Worm (Caenorhabditis elegans): ENCODE results near the gene acd-3.

Gene acd-3

ce11 chrX:14809905-14810304 is 39.2 kb upstream of the acd-3 start:
- TF ChIP-seq pqm-1 (tag; optimal IDR thresholded peaks at IDR 0.05) (peak; percentile 57), ceh-9 (tag; optimal IDR thresholded peaks at IDR 0.05) (no peak), nhr-76 (tag; optimal IDR thresholded peaks at IDR 0.05) (no peak), mml-1 (tag; optimal IDR thresholded peaks at IDR 0.05) (peak; percentile 76), hmg-11 (tag; optimal IDR thresholded peaks at IDR 0.05) (no peak), ZK546.5 (tag; optimal IDR thresholded peaks at IDR 0.05) (no peak), snpc-4 (tag; optimal IDR thresholded peaks at IDR 0.05) (no peak), pha-4 (tag; optimal IDR thresholded peaks at IDR 0.05) (no peak), nhr-28 (tag; optimal IDR thresholded peaks at IDR 0.05) (no peak), fkh-2 (tag; optimal IDR thresholded peaks at IDR 0.05) (no peak), elt-2 (tag; optimal IDR thresholded peaks at IDR 0.05) (peak; percentile 36), fos-1 (tag; optimal IDR thresholded peaks at IDR 0.05) (no peak), lsy-12 (tag; optimal IDR thresholded peaks at IDR 0.05) (no peak), unc-62 (GFP tag; optimal IDR thresholded peaks at IDR 0.05) (no peak), ceh-28 (tag; optimal IDR thresholded peaks at IDR 0.05) (peak; percentile 42), nfya-1 (tag; optimal IDR thresholded peaks at IDR 0.05; ENCODE audit: insufficient read depth) (no peak), lin-15B (tag; optimal IDR thresholded peaks at IDR 0.05) (no peak), nhr-23 (tag; optimal IDR thresholded peaks at IDR 0.05) (peak; percentile 36), ama-1 (optimal IDR thresholded peaks at IDR 0.05) (peak; percentile 50), elt-3 (tag; optimal IDR thresholded peaks at IDR 0.05) (no peak), egl-27 (tag; optimal IDR thresholded peaks at IDR 0.05) (no peak)

- peak; percentile 87 for TF ChIP-seq ceh-28 (tag; optimal IDR thresholded peaks at IDR 0.05)
- TF ChIP-seq nhr-43 (tag; optimal IDR thresholded peaks at IDR 0.05; ENCODE audit: poor library complexity, severe bottlenecking): peak; percentile 78
- no peak for TF ChIP-seq egl-27 (tag; optimal IDR thresholded peaks at IDR 0.05)
- TF ChIP-seq elt-2 (tag; optimal IDR thresholded peaks at IDR 0.05): peak; percentile 71
- no peak for TF ChIP-seq unc-62 (GFP tag; optimal IDR thresholded peaks at IDR 0.05)
- TF ChIP-seq ceh-82 (tag; optimal IDR thresholded peaks at IDR 0.05): no peak
- no peak for TF ChIP-seq sea-2 (GFP tag; optimal IDR thresholded peaks at IDR 0.05)
- no peak for TF ChIP-seq fos-1 (tag; optimal IDR thresholded peaks at IDR 0.05)
- TF ChIP-seq tbx-2 (tag; optimal IDR thresholded peaks at IDR 0.05): no peak
- peak; percentile 78 for TF ChIP-seq hmg-11 (tag; optimal IDR thresholded peaks at IDR 0.05)
- peak; percentile 6 for TF ChIP-seq nhr-11 (tag; optimal IDR thresholded peaks at IDR 0.05)
- peak; percentile 62 for TF ChIP-seq nhr-23 (tag; optimal IDR thresholded peaks at IDR 0.05)
- TF ChIP-seq jun-1 (tag; optimal IDR thresholded peaks at IDR 0.05): peak; percentile 54
- TF ChIP-seq mml-1 (tag; optimal IDR thresholded peaks at IDR 0.05): no peak
- TF ChIP-seq ztf-11 (tag; optimal IDR thresholded peaks at IDR 0.05): no peak
- TF ChIP-seq unc-39 (tag; optimal IDR thresholded peaks at IDR 0.05): no peak
- TF ChIP-seq mdl-1 (tag; optimal IDR thresholded peaks at IDR 0.05): peak; percentile 75
- no peak for TF ChIP-seq nhr-237 (tag; optimal IDR thresholded peaks at IDR 0.05)
- peak; percentile 55 for TF ChIP-seq nhr-25 (tag; optimal IDR thresholded peaks at IDR 0.05)
- TF ChIP-seq lsy-12 (tag; optimal IDR thresholded peaks at IDR 0.05): no peak
- peak; percentile 74 for TF ChIP-seq nfya-1 (tag; optimal IDR thresholded peaks at IDR 0.05; ENCODE audit: insufficient read depth)
- peak; percentile 54 for TF ChIP-seq pha-4 (tag; optimal IDR thresholded peaks at IDR 0.05)
- TF ChIP-seq lin-39 (tag; optimal IDR thresholded peaks at IDR 0.05): peak; percentile 41
- TF ChIP-seq snpc-4 (tag; optimal IDR thresholded peaks at IDR 0.05): peak; percentile 22
- peak; percentile 62 for TF ChIP-seq pqm-1 (tag; optimal IDR thresholded peaks at IDR 0.05)
- TF ChIP-seq ama-1 (optimal IDR thresholded peaks at IDR 0.05): no peak
- peak; percentile 69 for TF ChIP-seq egl-5 (tag; optimal IDR thresholded peaks at IDR 0.05)
Measured at ce11 chrX:14810718-14811117, 38.4 kb upstream of the acd-3 start, which contains the start of gene atf-4. Gene atf-4, minus strand, starts transcription at chrX:14810810.

- TF ChIP-seq aly-2 (tag; optimal IDR thresholded peaks at IDR 0.05) (no peak), hmg-11 (tag; optimal IDR thresholded peaks at IDR 0.05) (no peak), unc-39 (tag; optimal IDR thresholded peaks at IDR 0.05) (no peak), egl-5 (tag; optimal IDR thresholded peaks at IDR 0.05) (no peak), daf-12 (tag; optimal IDR thresholded peaks at IDR 0.05) (no peak), nhr-25 (tag; optimal IDR thresholded peaks at IDR 0.05) (no peak), fkh-2 (tag; optimal IDR thresholded peaks at IDR 0.05) (no peak), nhr-43 (tag; optimal IDR thresholded peaks at IDR 0.05; ENCODE audit: poor library complexity, severe bottlenecking) (no peak), elt-3 (tag; optimal IDR thresholded peaks at IDR 0.05) (no peak), nhr-11 (tag; optimal IDR thresholded peaks at IDR 0.05) (no peak), lsy-12 (tag; optimal IDR thresholded peaks at IDR 0.05) (no peak), nhr-12 (tag; optimal IDR thresholded peaks at IDR 0.05) (no peak), ZK546.5 (tag; optimal IDR thresholded peaks at IDR 0.05) (no peak), mml-1 (tag; optimal IDR thresholded peaks at IDR 0.05) (no peak), jun-1 (tag; optimal IDR thresholded peaks at IDR 0.05) (no peak), elt-1 (tag; optimal IDR thresholded peaks at IDR 0.05) (no peak), pha-4 (tag; optimal IDR thresholded peaks at IDR 0.05) (no peak)
Measured at ce11 chrX:14812061-14812460, 37.0 kb upstream of the acd-3 start, which contains the start of gene T04C10.3. Gene T04C10.3, plus strand, starts transcription at chrX:14812361.
